Fruit fly (Drosophila melanogaster): ENCODE data around the gene CG4619.

dm6 chr2L:9972624-9973023 is 34.0 kb downstream of the CG4619 start:
- TF ChIP-seq CG4854 (GFP tag; optimal IDR thresholded peaks at IDR 0.05) (no peak), CTCF (GFP tag; optimal IDR thresholded peaks at IDR 0.05) (no peak), tx (GFP tag; optimal IDR thresholded peaks at IDR 0.05) (no peak), CG10654 (GFP tag; optimal IDR thresholded peaks at IDR 0.05) (no peak), crc (GFP tag; optimal IDR thresholded peaks at IDR 0.05) (no peak), CG2120 (GFP tag; optimal IDR thresholded peaks at IDR 0.05) (no peak), Dek (tag; optimal IDR thresholded peaks at IDR 0.05) (no peak), hth (optimal IDR thresholded peaks at IDR 0.05) (no peak), CG3726 (GFP tag; IDR thresholded peaks at IDR 0.05) (no peak), stwl (tag; optimal IDR thresholded peaks at IDR 0.05) (no peak), br (optimal IDR thresholded peaks at IDR 0.05) (no peak)
